Worm (Caenorhabditis elegans) whole organism, L4 larva: Measurements from ENCODE around the gene B0365.9.
A peak's percentile ranks its signal among the peaks of the same experiment; 100 is the strongest.

Source experiments
- F37D6.2 ChIP-seq: sonication (generic microtip); optimal IDR thresholded peaks from 2 replicates; lab custom pipeline; 2016; ENCODE audit warnings: mild to moderate bottlenecking, missing genetic modification characterization, missing compliant biosample characterization
- R02D3.7 ChIP-seq: fragments of 150-350 bp; sonication (generic microtip); optimal IDR thresholded peaks from 3 replicates; lab custom pipeline; 2014; ENCODE audit warnings: missing biosample characterization, missing genetic modification characterization
- aha-1 ChIP-seq: fragments of 150-350 bp; peaks from one replicate; lab custom pipeline; 2014; ENCODE audit warnings: missing biosample characterization, missing genetic modification characterization
- attf-4 ChIP-seq: sonication (generic microtip); optimal IDR thresholded peaks from 3 replicates; lab custom pipeline; 2017; ENCODE audit warnings: missing biosample characterization, missing genetic modification characterization
- ceh-20 ChIP-seq: fragments of 200-800 bp; sonication (Bioruptor generic); IDR thresholded peaks from 2 replicates; pipeline ENCODE4 v1.3.6; 2022; ENCODE audit warnings: missing genetic modification reagents, missing genetic modification characterization, missing compliant biosample characterization
- ces-1 ChIP-seq: fragments of 150-350 bp; sonication (generic microtip); optimal IDR thresholded peaks from 4 replicates; lab custom pipeline; 2014; ENCODE audit warnings: missing biosample characterization, missing genetic modification reagents, missing genetic modification characterization
- ctbp-1 ChIP-seq: fragments of 200-800 bp; sonication (Bioruptor generic); IDR thresholded peaks from 2 replicates; pipeline ENCODE4 v1.3.6; 2022; ENCODE audit warnings: missing genetic modification reagents, missing genetic modification characterization, missing compliant biosample characterization
- daf-16 ChIP-seq, 3 experiments: sonication (generic microtip); optimal IDR thresholded peaks; 2 replicates each; lab custom pipeline; 2016 to 2017; ENCODE audit warnings: missing genetic modification characterization in 3 of 3, missing genetic modification reagents in 3 of 3, mild to moderate bottlenecking in 2 of 3, missing compliant biosample characterization in 2 of 3, missing biosample characterization in 1 of 3, moderate library complexity in 1 of 3
- daf-8 ChIP-seq: fragments of 200-800 bp; sonication (Bioruptor generic); IDR thresholded peaks from 2 replicates; pipeline ENCODE4 v1.3.6; 2022; ENCODE audit warnings: missing genetic modification characterization, missing compliant biosample characterization
- dpl-1 ChIP-seq: fragments of 150-350 bp; optimal IDR thresholded peaks from 2 replicates; lab custom pipeline; 2014; ENCODE audit warnings: missing biosample characterization, missing genetic modification reagents, missing genetic modification characterization
- duxl-1 ChIP-seq: sonication (generic microtip); optimal IDR thresholded peaks from 2 replicates; lab custom pipeline; 2016; ENCODE audit warnings: mild to moderate bottlenecking, missing genetic modification characterization, moderate library complexity, missing compliant biosample characterization; ENCODE audit not compliant: poor library complexity
- fkh-10 ChIP-seq: fragments of 150-350 bp; optimal IDR thresholded peaks from 2 replicates; lab custom pipeline; 2014; ENCODE audit warnings: missing biosample characterization, missing genetic modification reagents, missing genetic modification characterization
- fos-1 ChIP-seq: fragments of 150-350 bp; optimal IDR thresholded peaks from 2 replicates; lab custom pipeline; 2014; ENCODE audit warnings: missing biosample characterization, missing genetic modification characterization
- hlh-11 ChIP-seq: fragments of 200-800 bp; sonication (Bioruptor generic); optimal IDR thresholded peaks from 2 replicates; lab custom pipeline; 2018; ENCODE audit warnings: mild to moderate bottlenecking, missing genetic modification characterization, missing compliant biosample characterization
- hlh-30 ChIP-seq: sonication (generic microtip); optimal IDR thresholded peaks from 2 replicates; lab custom pipeline; 2017; ENCODE audit warnings: antibody characterized with exemption, mild to moderate bottlenecking, missing genetic modification characterization, missing compliant biosample characterization; ENCODE audit not compliant: insufficient read depth
- hmg-1.1 ChIP-seq: fragments of 200-800 bp; sonication (Bioruptor generic); IDR thresholded peaks from 2 replicates; pipeline ENCODE4 v1.3.6; 2022; ENCODE audit warnings: missing genetic modification reagents, missing genetic modification characterization, missing compliant biosample characterization
- jun-1 ChIP-seq: fragments of 150-350 bp; optimal IDR thresholded peaks from 2 replicates; lab custom pipeline; 2014; ENCODE audit warnings: missing biosample characterization, missing genetic modification reagents, missing genetic modification characterization
- lim-7 ChIP-seq: fragments of 200-800 bp; sonication (Bioruptor generic); IDR thresholded peaks from 2 replicates; pipeline ENCODE4 v1.3.6; 2022; ENCODE audit warnings: missing genetic modification characterization, missing compliant biosample characterization
- lin-38 ChIP-seq: fragments of 200-800 bp; sonication (Bioruptor generic); IDR thresholded peaks from 2 replicates; pipeline ENCODE4 v1.3.6; 2022; ENCODE audit warnings: missing genetic modification reagents, missing genetic modification characterization, missing compliant biosample characterization
- lir-3 ChIP-seq: sonication (generic microtip); optimal IDR thresholded peaks from 2 replicates; lab custom pipeline; 2016; ENCODE audit warnings: mild to moderate bottlenecking, missing genetic modification characterization, missing compliant biosample characterization
- mxl-3 ChIP-seq: fragments of 200-800 bp; sonication (Bioruptor generic); optimal IDR thresholded peaks from 2 replicates; lab custom pipeline; 2018; ENCODE audit warnings: mild to moderate bottlenecking, missing genetic modification characterization, missing compliant biosample characterization
- nhr-102 ChIP-seq: sonication (generic microtip); optimal IDR thresholded peaks from 2 replicates; lab custom pipeline; 2016; ENCODE audit warnings: mild to moderate bottlenecking, missing genetic modification characterization, moderate library complexity, missing compliant biosample characterization
- nhr-237 ChIP-seq: sonication (generic microtip); optimal IDR thresholded peaks from 2 replicates; lab custom pipeline; 2017; ENCODE audit warnings: missing biosample characterization, missing genetic modification characterization
- nhr-25 ChIP-seq: sonication (generic microtip); optimal IDR thresholded peaks from 2 replicates; lab custom pipeline; 2017; ENCODE audit warnings: missing genetic modification characterization, mild to moderate bottlenecking, missing compliant biosample characterization, antibody characterized with exemption, moderate library complexity, borderline replicate concordance; ENCODE audit not compliant: insufficient read depth
- nhr-28 ChIP-seq: fragments of 150-350 bp; optimal IDR thresholded peaks from 2 replicates; lab custom pipeline; 2014; ENCODE audit warnings: missing biosample characterization, missing genetic modification characterization
- nhr-41 ChIP-seq: fragments of 200-800 bp; sonication (Bioruptor generic); IDR thresholded peaks from 2 replicates; pipeline ENCODE4 v1.3.6; 2022; ENCODE audit warnings: missing genetic modification reagents, missing genetic modification characterization, missing compliant biosample characterization
- nhr-6 ChIP-seq: fragments of 150-350 bp; optimal IDR thresholded peaks from 2 replicates; lab custom pipeline; 2014; ENCODE audit warnings: missing biosample characterization, missing genetic modification characterization
- php-3 ChIP-seq: fragments of 200-800 bp; sonication (Bioruptor generic); IDR thresholded peaks from 2 replicates; pipeline ENCODE4 v1.3.6; 2022; ENCODE audit warnings: missing genetic modification reagents, missing genetic modification characterization, missing compliant biosample characterization
- skn-1 ChIP-seq: fragments of 150-350 bp; optimal IDR thresholded peaks from 2 replicates; lab custom pipeline; 2014; ENCODE audit warnings: missing biosample characterization, missing genetic modification characterization
- spr-3 ChIP-seq: fragments of 200-800 bp; sonication (Bioruptor generic); optimal IDR thresholded peaks from 2 replicates; lab custom pipeline; 2018; ENCODE audit warnings: mild to moderate bottlenecking, missing genetic modification characterization, missing compliant biosample characterization
- unc-39 ChIP-seq: sonication (generic microtip); optimal IDR thresholded peaks from 2 replicates; lab custom pipeline; 2017; ENCODE audit warnings: missing biosample characterization, missing genetic modification characterization
- unc-62 ChIP-seq, 3 experiments: fragments of 150-350 bp in 1 of 3; sonication (generic microtip); optimal IDR thresholded peaks in 2 of 3; peaks in 1 of 3; 1 replicate in 1 of 3; 2 replicates in 2 of 3; lab custom pipeline; 2014 to 2017; ENCODE audit warnings: missing biosample characterization in 3 of 3, missing genetic modification characterization in 3 of 3, missing genetic modification reagents in 3 of 3, missing genotype in 1 of 3
- vab-7 ChIP-seq: fragments of 200-800 bp; sonication (Bioruptor generic); IDR thresholded peaks from 2 replicates; pipeline ENCODE4 v1.3.6; 2022; ENCODE audit warnings: missing genetic modification reagents, missing genetic modification characterization, missing compliant biosample characterization
- zfp-3 ChIP-seq: fragments of 200-800 bp; sonication (Bioruptor generic); conservative IDR thresholded peaks from 2 replicates; pipeline ENCODE4 v1.3.6; 2022; ENCODE audit warnings: missing genetic modification reagents, missing genetic modification characterization, missing compliant biosample characterization
- ztf-11 ChIP-seq: fragments of 150-350 bp; optimal IDR thresholded peaks from 2 replicates; lab custom pipeline; 2014; ENCODE audit warnings: missing biosample characterization, missing genetic modification characterization

Gene B0365.9

DNA sequence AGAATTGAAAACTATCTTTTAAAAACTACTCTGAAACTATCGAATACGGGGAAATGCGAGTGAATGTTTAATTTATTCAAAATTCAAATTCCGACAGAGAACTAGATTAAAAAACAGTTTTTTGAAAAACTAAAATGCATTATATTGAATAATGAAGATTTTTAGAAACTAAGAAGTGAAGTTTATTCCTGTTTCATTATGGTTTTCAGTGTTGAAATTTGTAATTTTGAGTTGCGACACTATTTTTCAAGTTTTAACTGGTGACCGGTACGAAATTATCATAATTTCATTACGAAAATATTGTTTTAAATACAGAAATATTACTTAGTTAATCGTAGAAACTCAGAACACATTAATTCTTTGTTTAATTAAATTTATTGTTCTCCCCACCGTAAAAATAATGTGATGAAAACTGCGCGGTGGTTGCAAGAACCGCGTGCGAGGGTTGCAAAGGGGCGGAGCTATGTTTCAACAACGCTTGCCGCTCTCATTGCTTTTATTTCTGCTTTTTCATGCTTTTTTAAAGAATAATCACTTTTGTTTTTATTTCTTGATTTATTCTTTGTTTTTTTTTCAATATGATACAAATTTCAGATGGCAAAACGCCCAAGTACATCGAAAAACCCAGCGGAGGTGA is 42.9 kb upstream of the B0365.9 start, which contains the start of gene him-17 (continued):
- TF ChIP-seq ctbp-1 (GFP tag; lab: Robert Waterston, UW) (no peak), zfp-3 (GFP tag; lab: Robert Waterston, UW) (no peak), R02D3.7 (tag; lab: Kevin White, UChicago) (no peak), vab-7 (no peak), duxl-1 (tag; lab: Kevin White, UChicago) (peak; percentile 37), fos-1 (no peak), hmg-1.1 (peak; percentile 50; the same call in 1 of the 2 replicates), lim-7 (GFP tag; lab: Robert Waterston, UW) (no peak)

ce11 chrV:13173718-13174117 is 40.4 kb upstream of the B0365.9 start:
- TF ChIP-seq skn-1 (no peak), nhr-25 (tag; lab: Kevin White, UChicago) (no peak), dpl-1 (GFP tag; lab: Kevin White, UChicago) (no peak), jun-1 (tag; lab: Kevin White, UChicago) (no peak), daf-16 (GFP tag; optimal IDR thresholded peaks at IDR 0.05; lab: Kevin White, UChicago) (no peak), daf-16 (tag; optimal IDR thresholded peaks at IDR 0.05; lab: Kevin White, UChicago) (peak; percentile 5), aha-1 (tag; lab: Kevin White, UChicago) (peak; percentile 53), php-3 (0 out of 2 replicates have a peak, but pooled peaks have one; percentile 15), nhr-237 (tag; lab: Kevin White, UChicago) (no peak), ctbp-1 (GFP tag; lab: Robert Waterston, UW) (no peak), vab-7 (no peak), nhr-28 (tag; lab: Kevin White, UChicago) (peak; percentile 56), lin-38 (no peak), ceh-20 (GFP tag; lab: Robert Waterston, UW) (no peak), hlh-11 (no peak), nhr-41 (GFP tag; lab: Robert Waterston, UW) (peak; percentile 27; the same call in 1 of the 2 replicates), R02D3.7 (tag; lab: Kevin White, UChicago) (no peak), unc-39 (no peak), mxl-3 (GFP tag; lab: Kevin White, UChicago) (peak; percentile 9), daf-8 (no peak), ztf-11 (no peak), hlh-30 (peak; percentile 11), nhr-102 (tag; lab: Kevin White, UChicago) (no peak)

ce11 chrV:13170497-13170896 is 37.1 kb upstream of the B0365.9 start:
- TF ChIP-seq unc-62 (GFP tag; optimal IDR thresholded peaks at IDR 0.05 in 1 of 2; lab: Kevin White, UChicago) (peak in 1 of 2 experiments; percentile 63), unc-62 (tag; optimal IDR thresholded peaks at IDR 0.05; lab: Kevin White, UChicago) (no peak), lir-3 (tag; lab: Kevin White, UChicago) (no peak)

DNA sequence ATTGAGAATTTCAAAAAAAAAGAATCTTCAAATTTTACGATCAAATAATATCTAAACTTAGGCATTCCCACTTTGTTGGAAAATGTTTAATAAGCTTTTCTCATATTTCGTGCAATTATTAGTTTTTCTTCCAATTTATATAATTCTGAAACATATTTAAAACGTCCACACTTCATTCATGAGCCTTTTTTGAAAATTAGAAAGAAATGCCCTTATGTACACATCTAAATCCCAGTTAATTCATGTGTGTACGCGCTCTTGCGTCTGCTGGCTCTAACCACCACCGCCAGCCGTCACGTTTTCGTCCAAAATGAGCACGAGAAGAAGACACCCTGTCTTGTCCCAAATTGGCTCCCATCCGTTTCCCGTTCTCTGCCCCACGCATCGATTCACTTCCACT is 33.2 kb upstream of the B0365.9 start:
- TF ChIP-seq hlh-30, result peak; percentile 34
- TF ChIP-seq F37D6.2, result no peak
- no peak for TF ChIP-seq nhr-102 (tag; lab: Kevin White, UChicago)
- peak; percentile 93 for TF ChIP-seq aha-1 (tag; lab: Kevin White, UChicago)

DNA sequence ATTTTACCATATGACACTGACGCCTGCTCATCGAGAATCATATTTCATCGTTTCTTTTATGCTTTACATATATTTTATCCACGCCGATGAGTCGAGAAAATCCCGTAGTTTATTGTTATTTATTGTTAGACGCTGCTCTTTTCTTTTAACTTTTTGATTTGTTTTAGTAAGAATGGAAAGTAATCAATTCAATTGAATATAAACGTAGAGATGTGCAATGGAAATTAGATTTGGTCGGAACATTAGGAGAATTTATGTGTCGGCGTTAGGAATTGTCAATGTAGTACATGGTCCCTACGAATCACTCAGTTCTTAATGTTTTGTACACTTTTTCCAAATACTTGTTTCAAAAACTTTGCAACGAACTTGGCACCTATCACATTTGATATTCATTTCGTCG is 31.9 kb upstream of the B0365.9 start:
- TF ChIP-seq attf-4 (tag; lab: Kevin White, UChicago), result no peak
- TF ChIP-seq ctbp-1 (GFP tag; lab: Robert Waterston, UW), result peak; percentile 28; the same call in 1 of the 2 replicates
- peak; percentile 38 for TF ChIP-seq fkh-10 (GFP tag; lab: Kevin White, UChicago)
- TF ChIP-seq spr-3, result no peak
- TF ChIP-seq ces-1 (GFP tag; lab: Kevin White, UChicago), result peak; percentile 20
- no peak for TF ChIP-seq nhr-6
- TF ChIP-seq, all 104 proteins: peak for 3
